Fruit fly (Drosophila melanogaster) whole organism, adult: ENCODE measurements around the gene Wwox.

Experiments
- CG11617 ChIP-seq: fragments of 200-800 bp; sonication (Bioruptor generic); optimal IDR thresholded peaks from 2 replicates; lab custom pipeline; 2017; ENCODE audit warnings: mild to moderate bottlenecking, missing biosample characterization, missing genetic modification reagents, missing genetic modification characterization
- CG14711 ChIP-seq: fragments of 200-800 bp; sonication (Bioruptor generic); optimal IDR thresholded peaks from 2 replicates; lab custom pipeline; 2018; ENCODE audit warnings: missing biosample characterization, mild to moderate bottlenecking, missing genetic modification characterization, moderate library complexity
- CG1620 ChIP-seq: fragments of 200-800 bp; sonication (Bioruptor generic); optimal IDR thresholded peaks from 2 replicates; lab custom pipeline; 2016; ENCODE audit warnings: missing biosample characterization, missing genetic modification characterization
- CG5204 ChIP-seq: fragments of 200-800 bp; sonication (Bioruptor generic); optimal IDR thresholded peaks from 2 replicates; lab custom pipeline; 2016; ENCODE audit warnings: missing biosample characterization, missing genetic modification characterization
- Clk ChIP-seq: fragments of 200-800 bp; sonication (Bioruptor generic); optimal IDR thresholded peaks from 2 replicates; lab custom pipeline; 2017; ENCODE audit warnings: missing biosample characterization, missing genetic modification characterization
- Hr96 ChIP-seq: fragments of 200-800 bp; sonication (Bioruptor generic); optimal IDR thresholded peaks from 2 replicates; lab custom pipeline; 2016; ENCODE audit warnings: missing biosample characterization, missing genetic modification characterization
- bab1 ChIP-seq: fragments of 200-800 bp; sonication (Bioruptor generic); optimal IDR thresholded peaks from 3 replicates; lab custom pipeline; 2019; ENCODE audit warnings: missing biosample characterization, mild to moderate bottlenecking, missing genetic modification characterization, moderate library complexity
- cic ChIP-seq: fragments of 200-800 bp; sonication (Bioruptor generic); optimal IDR thresholded peaks from 2 replicates; lab custom pipeline; 2017; ENCODE audit warnings: missing biosample characterization, mild to moderate bottlenecking, missing genetic modification characterization, moderate library complexity
- kay ChIP-seq: fragments of 200-800 bp; sonication (Bioruptor generic); peaks from one replicate; lab custom pipeline; 2016; ENCODE audit warnings: missing biosample characterization, missing genetic modification characterization, borderline replicate concordance
- tj ChIP-seq: fragments of 200-800 bp; sonication (Bioruptor generic); optimal IDR thresholded peaks from 3 replicates; lab custom pipeline; 2017; ENCODE audit warnings: missing biosample characterization, mild to moderate bottlenecking, missing genetic modification characterization, moderate library complexity

dm6 chr2L:8004072-8004471 is at the start of gene Wwox:
- TF ChIP-seq tj (GFP tag; lab: Kevin White, UChicago) (no peak), CG5204 (no peak), kay (GFP tag; lab: Kevin White, UChicago) (peak; percentile 93), bab1 (no peak), CG14711 (tag; lab: Kevin White, UChicago) (no peak), CG11617 (GFP tag; lab: Kevin White, UChicago) (no peak), Clk (GFP tag; lab: Kevin White, UChicago) (no peak), Hr96 (GFP tag; lab: Kevin White, UChicago) (no peak), CG1620 (GFP tag; lab: Kevin White, UChicago) (no peak), cic (GFP tag; lab: Kevin White, UChicago) (no peak)
